Fruit fly (Drosophila melanogaster): Measurements from ENCODE around the gene Alg12.

DNA sequence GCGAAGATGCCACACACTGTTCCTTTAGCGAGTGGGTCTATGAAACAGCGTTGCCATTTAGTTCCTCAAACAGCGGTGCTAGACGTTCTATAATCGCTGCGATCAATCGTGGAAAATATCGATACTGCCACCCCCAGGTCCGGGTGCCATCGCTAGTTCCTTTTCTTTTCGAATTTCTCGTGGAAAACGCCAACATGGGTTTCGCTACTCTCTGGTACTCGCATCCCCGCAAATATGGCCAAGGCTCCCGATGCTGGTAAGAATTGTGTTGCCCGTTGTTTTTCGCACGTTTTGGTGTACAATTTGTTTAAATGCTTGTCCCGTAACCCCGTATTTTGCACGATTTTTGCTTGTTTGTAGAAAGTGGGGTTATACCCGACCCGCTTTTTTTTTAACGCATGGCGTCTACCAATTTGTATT is 21.7 kb downstream of the Alg12 start, which contains the start of gene RpS29:
- TF ChIP-seq CG8478 (optimal IDR thresholded peaks at IDR 0.05) = no peak
- no peak for TF ChIP-seq psq (optimal IDR thresholded peaks at IDR 0.05)

All from whole organism.